Fruit fly (Drosophila melanogaster) whole organism, wandering third instar larva: ENCODE results near the gene Acbp3.
A peak's percentile ranks its signal among the peaks of the same experiment; 100 is the strongest.

Experiments
- Abd-B ChIP-seq: fragments of >200 bp; optimal IDR thresholded peaks from 2 replicates; lab custom pipeline; 2017; ENCODE audit warnings: missing biosample characterization, missing genetic modification characterization
- CG32264 ChIP-seq: fragments of 200-800 bp; sonication (Bioruptor generic); optimal IDR thresholded peaks from 2 replicates; lab custom pipeline; 2016; ENCODE audit warnings: missing biosample characterization, missing genetic modification characterization
- CrebA ChIP-seq: fragments of 200-800 bp; sonication (Bioruptor generic); optimal IDR thresholded peaks from 2 replicates; lab custom pipeline; 2016; ENCODE audit warnings: missing biosample characterization, mild to moderate bottlenecking, missing genetic modification characterization, borderline replicate concordance
- Dfd ChIP-seq: fragments of >200 bp; optimal IDR thresholded peaks from 2 replicates; lab custom pipeline; 2017; ENCODE audit warnings: missing biosample characterization, missing genetic modification characterization
- Dif ChIP-seq: fragments of 200-275, 200-300 bp; sonication (Bioruptor generic); optimal IDR thresholded peaks from 2 replicates; lab custom pipeline; 2018; ENCODE audit warnings: missing biosample characterization, missing genetic modification characterization; ENCODE audit not compliant: partially characterized antibody
- GATAd ChIP-seq: sonication (Bioruptor generic); optimal IDR thresholded peaks from 2 replicates; lab custom pipeline; 2016; ENCODE audit warnings: missing biosample characterization, missing genetic modification characterization
- HLH106 ChIP-seq: fragments of 200-800 bp; optimal IDR thresholded peaks from 3 replicates; lab custom pipeline; 2019; ENCODE audit warnings: missing biosample characterization, mild to moderate bottlenecking, missing genetic modification characterization, moderate library complexity
- Hnf4 ChIP-seq: fragments of 200-800 bp; sonication (Bioruptor generic); optimal IDR thresholded peaks from 2 replicates; lab custom pipeline; 2016; ENCODE audit warnings: missing biosample characterization, mild to moderate bottlenecking, missing genetic modification characterization
- Hr78 ChIP-seq: fragments of >200 bp; optimal IDR thresholded peaks from 2 replicates; lab custom pipeline; 2017; ENCODE audit warnings: missing biosample characterization, missing genetic modification characterization
- Hr83 ChIP-seq: fragments of 200-300 bp; sonication (Bioruptor generic); optimal IDR thresholded peaks from 2 replicates; lab custom pipeline; 2016; ENCODE audit warnings: missing biosample characterization, mild to moderate bottlenecking, missing genetic modification characterization, moderate library complexity; ENCODE audit not compliant: poor library complexity, severe bottlenecking
- Jra ChIP-seq: sonication (Bioruptor generic); optimal IDR thresholded peaks from 2 replicates; lab custom pipeline; 2016; ENCODE audit warnings: missing biosample characterization, missing genetic modification characterization
- Myc ChIP-seq: fragments of >200 bp; optimal IDR thresholded peaks from 2 replicates; lab custom pipeline; 2017
- N ChIP-seq: fragments of >200 bp; optimal IDR thresholded peaks from 2 replicates; lab custom pipeline; 2018; ENCODE audit warnings: missing biosample characterization, missing external identifiers, missing genetic modification characterization
- OdsH ChIP-seq: fragments of 200-800 bp; sonication (Bioruptor generic); optimal IDR thresholded peaks from 2 replicates; lab custom pipeline; 2016; ENCODE audit warnings: missing biosample characterization, mild to moderate bottlenecking, missing genetic modification characterization
- Rel ChIP-seq, 2 experiments: fragments of 200-800 bp; sonication (Bioruptor generic) in 1 of 2; optimal IDR thresholded peaks; 2 replicates in 1 of 2; 3 replicates in 1 of 2; lab custom pipeline; 2016 to 2019; ENCODE audit warnings: mild to moderate bottlenecking in 2 of 2, missing biosample characterization in 2 of 2, missing genetic modification characterization in 2 of 2, moderate library complexity in 1 of 2
- Sp1 ChIP-seq: fragments of 200-800 bp; sonication (Bioruptor generic); optimal IDR thresholded peaks from 3 replicates; lab custom pipeline; 2019; ENCODE audit warnings: missing biosample characterization, mild to moderate bottlenecking, missing genetic modification characterization, moderate library complexity
- Vsx2 ChIP-seq: fragments of 200-300, 225-300 bp; sonication (Bioruptor generic); optimal IDR thresholded peaks from 2 replicates; lab custom pipeline; 2018; ENCODE audit warnings: missing biosample characterization, missing genetic modification characterization; ENCODE audit not compliant: partially characterized antibody
- br ChIP-seq: fragments of 200-800 bp; sonication (Bioruptor generic); optimal IDR thresholded peaks from 2 replicates; lab custom pipeline; 2016; ENCODE audit warnings: missing biosample characterization, missing genetic modification characterization
- brk ChIP-seq: fragments of 200-800 bp; sonication (Bioruptor generic); optimal IDR thresholded peaks from 2 replicates; lab custom pipeline; 2016; ENCODE audit warnings: missing biosample characterization, mild to moderate bottlenecking, missing genetic modification characterization
- dl ChIP-seq, 2 experiments: fragments of 175-275, 200-275 bp in 1 of 2; fragments of 200-275 bp in 1 of 2; sonication (Bioruptor generic); optimal IDR thresholded peaks; lab custom pipeline; 2018; ENCODE audit warnings: mild to moderate bottlenecking in 2 of 2, missing biosample characterization in 2 of 2, missing genetic modification characterization in 2 of 2, moderate library complexity in 2 of 2; ENCODE audit not compliant: partially characterized antibody in 2 of 2, insufficient read depth in 1 of 2
- dmrt93B ChIP-seq: fragments of 200-800 bp; sonication (Bioruptor generic); optimal IDR thresholded peaks from 2 replicates; lab custom pipeline; 2018; ENCODE audit warnings: missing biosample characterization, mild to moderate bottlenecking, missing genetic modification characterization
- dsf ChIP-seq: sonication (Bioruptor generic); optimal IDR thresholded peaks from 2 replicates; lab custom pipeline; 2016; ENCODE audit warnings: missing biosample characterization, missing genetic modification characterization, borderline replicate concordance
- ey ChIP-seq: fragments of 200-800 bp; sonication (Bioruptor generic); optimal IDR thresholded peaks from 2 replicates; lab custom pipeline; 2016; ENCODE audit warnings: missing biosample characterization, missing genetic modification characterization
- foxo ChIP-seq, 2 experiments: fragments of 200-800 bp; sonication (Bioruptor generic); optimal IDR thresholded peaks; 2 replicates in 1 of 2; 3 replicates in 1 of 2; lab custom pipeline; 2016 to 2017; ENCODE audit warnings: missing biosample characterization in 2 of 2, missing genetic modification characterization in 2 of 2
- fru ChIP-seq: fragments of 200-800 bp; sonication (Bioruptor generic); optimal IDR thresholded peaks from 3 replicates; lab custom pipeline; 2016; ENCODE audit warnings: missing biosample characterization, mild to moderate bottlenecking, missing genetic modification characterization
- h ChIP-seq: fragments of 200-800 bp; sonication (Bioruptor generic); optimal IDR thresholded peaks from 3 replicates; lab custom pipeline; 2016; ENCODE audit warnings: missing biosample characterization, mild to moderate bottlenecking, missing genetic modification characterization
- jim ChIP-seq: fragments of 175-275, 200-325 bp; sonication (Bioruptor generic); optimal IDR thresholded peaks from 2 replicates; lab custom pipeline; 2016; ENCODE audit warnings: missing biosample characterization, mild to moderate bottlenecking, missing genetic modification characterization
- lola ChIP-seq: fragments of >200 bp; optimal IDR thresholded peaks from 2 replicates; lab custom pipeline; 2017; ENCODE audit warnings: missing biosample characterization, missing genetic modification characterization
- pan ChIP-seq: fragments of >200 bp; optimal IDR thresholded peaks from 2 replicates; lab custom pipeline; 2017
- psq ChIP-seq: fragments of 200-800 bp; sonication (Bioruptor generic); optimal IDR thresholded peaks from 3 replicates; lab custom pipeline; 2017; ENCODE audit warnings: missing biosample characterization, mild to moderate bottlenecking, missing genetic modification characterization, moderate library complexity
- rgr ChIP-seq: fragments of 200-800 bp; sonication (Bioruptor generic); optimal IDR thresholded peaks from 3 replicates; lab custom pipeline; 2016; ENCODE audit warnings: missing biosample characterization, mild to moderate bottlenecking, missing genetic modification characterization
- sage ChIP-seq: fragments of 200-800 bp; sonication (Bioruptor generic); optimal IDR thresholded peaks from 2 replicates; lab custom pipeline; 2016; ENCODE audit warnings: missing biosample characterization, mild to moderate bottlenecking, missing genetic modification characterization
- sv ChIP-seq: fragments of 200-800 bp; sonication (Bioruptor generic); optimal IDR thresholded peaks from 3 replicates; lab custom pipeline; 2016; ENCODE audit warnings: missing biosample characterization, missing genetic modification characterization
- usp ChIP-seq: fragments of >200 bp; optimal IDR thresholded peaks from 2 replicates; lab custom pipeline; 2017; ENCODE audit warnings: missing biosample characterization, missing genetic modification characterization
- woc ChIP-seq: sonication (Bioruptor generic); optimal IDR thresholded peaks from 2 replicates; lab custom pipeline; 2016; ENCODE audit warnings: missing biosample characterization, mild to moderate bottlenecking, missing genetic modification characterization

Gene Acbp3

dm6 chr3L:7151521-7152465, 21.1 kb downstream of the Acbp3 start:
- peak; percentile 5 for TF ChIP-seq ey (GFP tag; lab: Kevin White, UChicago)
- TF ChIP-seq Vsx2 (GFP tag; lab: Kevin White, UChicago), result no peak
- TF ChIP-seq dl (GFP tag; optimal IDR thresholded peaks at IDR 0.05; lab: Kevin White, UChicago; ENCODE audit: insufficient read depth in 1 of 2, partially characterized antibody in 2 of 2), result no peak
- peak; percentile 74 for TF ChIP-seq Dfd (GFP tag; lab: Kevin White, UChicago)
- peak; percentile 10 for TF ChIP-seq sv (GFP tag; lab: Kevin White, UChicago)
- TF ChIP-seq Dif (GFP tag; lab: Kevin White, UChicago), result no peak

DNA sequence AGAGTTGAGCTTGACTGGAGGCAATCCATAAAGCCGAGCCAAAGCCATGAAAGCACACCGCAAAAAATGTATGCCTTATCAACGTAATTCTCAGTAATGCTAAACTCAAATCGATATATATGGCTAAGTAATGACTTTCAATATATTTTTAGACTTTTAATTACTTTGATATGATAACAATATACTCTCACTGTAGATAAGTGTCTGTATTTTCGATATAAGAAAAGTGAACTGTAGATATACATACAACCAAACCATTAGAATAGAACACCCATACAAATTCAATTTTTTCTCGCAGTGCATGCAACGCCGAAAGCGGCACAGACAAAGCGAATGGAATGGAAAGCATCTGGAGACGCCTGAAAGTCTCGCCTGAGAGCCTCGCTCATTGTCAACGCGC, 23.0 kb downstream of the Acbp3 start:
- TF ChIP-seq Myc (no peak), lola (GFP tag; lab: Kevin White, UChicago) (no peak), Hnf4 (GFP tag; lab: Kevin White, UChicago) (peak; percentile 41), CG32264 (GFP tag; lab: Kevin White, UChicago) (no peak), usp (GFP tag; lab: Kevin White, UChicago) (no peak), N (GFP tag; lab: Kevin White, UChicago) (no peak), Sp1 (peak; percentile 63), Hr78 (GFP tag; lab: Kevin White, UChicago) (no peak), pan (lab: Kevin White, UChicago) (no peak), sage (no peak), jim (GFP tag; lab: Kevin White, UChicago) (no peak), dmrt93B (GFP tag; lab: Kevin White, UChicago) (peak; percentile 38), h (GFP tag; lab: Kevin White, UChicago) (peak; percentile 63), Vsx2 (GFP tag; lab: Kevin White, UChicago) (no peak), foxo (GFP tag; optimal IDR thresholded peaks at IDR 0.05; lab: Kevin White, UChicago) (peak in 1 of 2 experiments; percentile 44), brk (GFP tag; lab: Kevin White, UChicago) (peak; percentile 48), dsf (GFP tag; lab: Kevin White, UChicago) (no peak), Dfd (GFP tag; lab: Kevin White, UChicago) (no peak), br (peak; percentile 34), Hr83 (GFP tag; lab: Kevin White, UChicago) (no peak), Dif (GFP tag; lab: Kevin White, UChicago) (no peak), Rel (GFP tag; optimal IDR thresholded peaks at IDR 0.05; lab: Kevin White, UChicago) (no peak), Rel (tag; optimal IDR thresholded peaks at IDR 0.05; lab: Kevin White, UChicago) (no peak), rgr (GFP tag; lab: Kevin White, UChicago) (peak; percentile 42), ey (GFP tag; lab: Kevin White, UChicago) (peak; percentile 66), Abd-B (GFP tag; lab: Kevin White, UChicago) (no peak), woc (GFP tag; lab: Kevin White, UChicago) (peak; percentile 33), CrebA (GFP tag; lab: Kevin White, UChicago) (no peak), Jra (GFP tag; lab: Kevin White, UChicago) (no peak), HLH106 (tag; lab: Kevin White, UChicago) (peak; percentile 60), GATAd (GFP tag; lab: Kevin White, UChicago) (no peak), fru (peak; percentile 70), OdsH (GFP tag; lab: Kevin White, UChicago) (peak; percentile 62), psq (GFP tag; lab: Kevin White, UChicago) (peak; percentile 30)
